Fruit fly (Drosophila melanogaster): ENCODE data around the gene CG33784.

The CG33784 gene

dm6 chr3R:10111815-10112185, 44.1 kb downstream of the CG33784 start (continued):
- TF ChIP-seq CG4318 (GFP tag; optimal IDR thresholded peaks at IDR 0.05) (peak; percentile 15), vri (GFP tag; optimal IDR thresholded peaks at IDR 0.05) (no peak), cyc (GFP tag; optimal IDR thresholded peaks at IDR 0.05) (peak; percentile 22), Eip93F (GFP tag; optimal IDR thresholded peaks at IDR 0.05) (no peak), CG6854 (GFP tag; optimal IDR thresholded peaks at IDR 0.05) (no peak), achi (GFP tag; optimal IDR thresholded peaks at IDR 0.05) (no peak), fd85E (GFP tag; optimal IDR thresholded peaks at IDR 0.05) (no peak), CG16779 (tag; optimal IDR thresholded peaks at IDR 0.05) (no peak), topi (GFP tag; optimal IDR thresholded peaks at IDR 0.05) (peak; percentile 34), CG1621 (tag; optimal IDR thresholded peaks at IDR 0.05) (no peak), CG7368 (GFP tag; optimal IDR thresholded peaks at IDR 0.05) (no peak), esn (GFP tag; optimal IDR thresholded peaks at IDR 0.05) (peak; percentile 61), Gug (GFP tag; IDR thresholded peaks at IDR 0.05) (0 out of 2 replicates have a peak, but pooled peaks have one; percentile 30), OdsH (GFP tag; optimal IDR thresholded peaks at IDR 0.05) (peak; percentile 35), CG6276 (GFP tag; optimal IDR thresholded peaks at IDR 0.05) (peak; percentile 38)

DNA sequence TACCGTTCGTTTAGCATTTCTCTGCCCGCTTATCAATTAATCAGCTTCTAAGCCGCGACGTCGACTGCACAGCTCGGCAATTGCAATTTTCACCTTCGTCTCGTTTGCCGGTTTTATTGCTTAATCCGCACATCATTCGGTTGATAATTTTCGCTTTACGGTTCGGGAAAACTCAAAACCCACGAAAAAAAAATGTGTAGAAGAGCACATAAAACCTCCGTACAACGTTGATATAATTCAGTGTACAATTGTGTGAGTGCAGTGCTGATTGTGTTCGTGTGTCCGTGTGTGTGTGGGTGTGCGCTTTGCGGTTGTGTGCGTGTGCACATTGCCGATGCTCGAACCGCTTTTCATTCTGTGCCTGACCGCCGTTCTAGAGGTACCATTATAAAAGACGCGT, 44.5 kb downstream of the CG33784 start, which contains the start of gene CAH7:
CAH7 (plus strand) TSS at position 43 of the 400 bp plus-strand sequence.
- 0 out of 2 replicates have a peak, but pooled peaks have one; percentile 2 for TF ChIP-seq CG15336 (GFP tag; IDR thresholded peaks at IDR 0.05)
- no peak for TF ChIP-seq Ets21C (GFP tag; optimal IDR thresholded peaks at IDR 0.05)

DNA sequence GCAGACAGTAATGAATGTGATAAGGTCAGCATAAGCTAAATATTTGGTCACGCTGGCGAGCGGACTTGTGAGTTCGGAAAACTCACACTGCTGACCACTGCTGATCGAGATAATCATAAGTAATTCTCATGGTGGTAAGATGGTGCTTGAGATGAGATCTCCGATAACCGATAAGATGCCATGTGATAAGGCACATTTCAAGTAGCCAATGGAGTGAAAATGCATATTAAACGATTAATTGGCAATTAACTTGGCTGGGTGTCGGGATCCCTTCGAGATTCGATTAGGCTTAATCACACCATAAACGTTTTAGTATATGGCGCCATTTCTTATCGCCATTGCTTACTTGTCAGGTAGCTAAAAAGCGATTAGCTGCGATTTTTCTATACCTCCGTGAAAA, 46.0 kb downstream of the CG33784 start:
- TF ChIP-seq CG4318 (GFP tag; optimal IDR thresholded peaks at IDR 0.05): no peak
- no peak for TF ChIP-seq Lpt (GFP tag; optimal IDR thresholded peaks at IDR 0.05)

DNA sequence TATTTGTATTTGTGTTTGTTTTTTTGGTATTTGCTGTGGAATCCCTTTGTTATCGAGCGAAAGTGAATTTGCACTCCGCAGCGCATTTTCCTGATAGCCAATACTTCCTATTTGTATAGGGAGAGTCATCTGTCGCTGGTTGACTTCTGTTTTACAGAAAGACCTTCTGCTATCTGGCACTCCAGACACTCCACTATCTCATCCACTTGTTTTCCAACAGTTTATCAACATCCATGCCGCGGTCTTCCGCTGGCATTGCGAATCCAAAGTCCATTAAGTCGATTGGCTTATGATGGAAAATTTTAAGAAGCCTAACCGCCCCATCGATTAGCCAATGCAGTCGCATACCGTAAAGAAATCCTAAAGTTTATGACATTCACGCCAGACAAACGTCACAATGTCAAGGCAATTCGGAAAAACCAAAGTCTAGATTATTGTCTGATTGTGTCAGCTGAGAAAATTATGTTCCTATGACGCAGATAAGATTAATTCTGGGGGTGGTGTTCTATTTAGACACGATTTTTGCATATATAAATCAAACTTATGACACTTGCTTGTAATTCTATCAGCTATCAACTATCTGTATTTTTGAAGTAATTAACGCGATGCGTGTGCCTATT, 47.3 kb downstream of the CG33784 start:
- no peak for TF ChIP-seq fd85E (GFP tag; optimal IDR thresholded peaks at IDR 0.05)
- no peak for TF ChIP-seq fkh (GFP tag; optimal IDR thresholded peaks at IDR 0.05)
- TF ChIP-seq CG6792 (GFP tag; optimal IDR thresholded peaks at IDR 0.05): no peak
- TF ChIP-seq CG16779 (tag; optimal IDR thresholded peaks at IDR 0.05): no peak
- TF ChIP-seq Eip75B (GFP tag; optimal IDR thresholded peaks at IDR 0.05): no peak
- TF ChIP-seq CG1621 (tag; optimal IDR thresholded peaks at IDR 0.05): no peak
- TF ChIP-seq svp (GFP tag): peak; percentile 63
- TF ChIP-seq CG3032 (tag; optimal IDR thresholded peaks at IDR 0.05): no peak
- TF ChIP-seq CG11762 (GFP tag; optimal IDR thresholded peaks at IDR 0.05; ENCODE audit: insufficient read depth): no peak
- peak; percentile 37 for TF ChIP-seq CG6808 (GFP tag; optimal IDR thresholded peaks at IDR 0.05)
- TF ChIP-seq CG6276 (GFP tag; optimal IDR thresholded peaks at IDR 0.05): peak; percentile 31
- no peak for TF ChIP-seq pdm3 (GFP tag; optimal IDR thresholded peaks at IDR 0.05)
- TF ChIP-seq Eip93F (GFP tag; optimal IDR thresholded peaks at IDR 0.05): no peak
- TF ChIP-seq CG8632 (GFP tag; optimal IDR thresholded peaks at IDR 0.05): no peak
- TF ChIP-seq topi (GFP tag; optimal IDR thresholded peaks at IDR 0.05): no peak
- TF ChIP-seq CG8319 (GFP tag; optimal IDR thresholded peaks at IDR 0.05): no peak
- TF ChIP-seq Sox14 (GFP tag; optimal IDR thresholded peaks at IDR 0.05): no peak
- TF ChIP-seq achi (GFP tag; optimal IDR thresholded peaks at IDR 0.05): no peak
- TF ChIP-seq esn (GFP tag; optimal IDR thresholded peaks at IDR 0.05): no peak
- peak; percentile 56 to 65 for TF ChIP-seq ss (GFP tag; optimal IDR thresholded peaks at IDR 0.05)
- TF ChIP-seq CG10631 (GFP tag; optimal IDR thresholded peaks at IDR 0.05): no peak
- peak; percentile 49 for TF ChIP-seq CG9139 (GFP tag; optimal IDR thresholded peaks at IDR 0.05)
- TF ChIP-seq spab (GFP tag; optimal IDR thresholded peaks at IDR 0.05): peak; percentile 14
- TF ChIP-seq CG10669 (GFP tag; optimal IDR thresholded peaks at IDR 0.05): peak; percentile 18
- TF ChIP-seq CG11902 (GFP tag; optimal IDR thresholded peaks at IDR 0.05): no peak
- no peak for TF ChIP-seq net (GFP tag; optimal IDR thresholded peaks at IDR 0.05)
- peak; percentile 79 for TF ChIP-seq Eip78C (GFP tag)

Data from whole organism, prepupa.